Worm (Caenorhabditis elegans): ENCODE results near the gene C24F3.2.

Gene C24F3.2

ce11 chrIV:10194345-10194744 is 28.0 kb upstream of the C24F3.2 start, which contains the start of gene ptrg-1:
Gene ptrg-1 (minus strand): TSS chrIV:10194445.
- no peak for TF ChIP-seq T22C8.4 (GFP tag; IDR thresholded peaks at IDR 0.05)
- TF ChIP-seq ztf-29 (GFP tag; IDR thresholded peaks at IDR 0.05) = no peak
- no peak for TF ChIP-seq ref-1 (GFP tag; conservative IDR thresholded peaks at IDR 0.05)
- TF ChIP-seq ztf-23 (GFP tag; IDR thresholded peaks at IDR 0.05) = no peak
- no peak for TF ChIP-seq med-1 (GFP tag; optimal IDR thresholded peaks at IDR 0.05; ENCODE audit: insufficient read depth)
- TF ChIP-seq tab-1 (GFP tag; IDR thresholded peaks at IDR 0.05) = no peak
- no peak for TF ChIP-seq cog-1 (tag; optimal IDR thresholded peaks at IDR 0.05)
- no peak for TF ChIP-seq klf-2 (GFP tag; conservative IDR thresholded peaks at IDR 0.05)
- TF ChIP-seq flt-1 (GFP tag; IDR thresholded peaks at IDR 0.05) = no peak

ce11 chrIV:10197317-10197867 is 24.9 kb upstream of the C24F3.2 start, which contains the start of gene gon-4:
Gene gon-4 (plus strand): TSS chrIV:10197817.
- TF ChIP-seq cog-1 (tag; optimal IDR thresholded peaks at IDR 0.05) (no peak), tab-1 (GFP tag; IDR thresholded peaks at IDR 0.05) (no peak), flt-1 (GFP tag; IDR thresholded peaks at IDR 0.05) (no peak), T22C8.4 (GFP tag; IDR thresholded peaks at IDR 0.05) (no peak), klf-2 (GFP tag; conservative IDR thresholded peaks at IDR 0.05) (no peak), med-1 (GFP tag; optimal IDR thresholded peaks at IDR 0.05; ENCODE audit: insufficient read depth) (no peak), ztf-29 (GFP tag; IDR thresholded peaks at IDR 0.05) (no peak), ref-1 (GFP tag; conservative IDR thresholded peaks at IDR 0.05) (no peak), ztf-23 (GFP tag; IDR thresholded peaks at IDR 0.05) (no peak)

ce11 chrIV:10206182-10206581 is 16.2 kb upstream of the C24F3.2 start, which contains the start of gene K04D7.6:
Gene K04D7.6 (minus strand): TSS chrIV:10206282.
- TF ChIP-seq ztf-23 (GFP tag; IDR thresholded peaks at IDR 0.05) = no peak
- TF ChIP-seq cog-1 (tag; optimal IDR thresholded peaks at IDR 0.05) = no peak
- TF ChIP-seq ref-1 (GFP tag; conservative IDR thresholded peaks at IDR 0.05) = no peak
- TF ChIP-seq med-1 (GFP tag; optimal IDR thresholded peaks at IDR 0.05; ENCODE audit: insufficient read depth) = no peak
- TF ChIP-seq T22C8.4 (GFP tag; IDR thresholded peaks at IDR 0.05) = no peak
- TF ChIP-seq tab-1 (GFP tag; IDR thresholded peaks at IDR 0.05) = no peak
- no peak for TF ChIP-seq ztf-29 (GFP tag; IDR thresholded peaks at IDR 0.05)
- no peak for TF ChIP-seq klf-2 (GFP tag; conservative IDR thresholded peaks at IDR 0.05)
- TF ChIP-seq flt-1 (GFP tag; IDR thresholded peaks at IDR 0.05) = no peak

- TF ChIP-seq med-1 (GFP tag; optimal IDR thresholded peaks at IDR 0.05; ENCODE audit: insufficient read depth) (no peak), klf-2 (GFP tag; conservative IDR thresholded peaks at IDR 0.05) (no peak), ref-1 (GFP tag; conservative IDR thresholded peaks at IDR 0.05) (no peak), ztf-23 (GFP tag; IDR thresholded peaks at IDR 0.05) (no peak), flt-1 (GFP tag; IDR thresholded peaks at IDR 0.05) (no peak), ztf-29 (GFP tag; IDR thresholded peaks at IDR 0.05) (no peak), cog-1 (tag; optimal IDR thresholded peaks at IDR 0.05) (no peak), T22C8.4 (GFP tag; IDR thresholded peaks at IDR 0.05) (no peak), tab-1 (GFP tag; IDR thresholded peaks at IDR 0.05) (no peak)
Observed at ce11 chrIV:10214811-10215210, 7.5 kb upstream of the C24F3.2 start, which contains the start of gene abt-1. Gene abt-1 (minus strand): TSS chrIV:10214911.

- TF ChIP-seq cog-1 (tag; optimal IDR thresholded peaks at IDR 0.05) (no peak), tab-1 (GFP tag; IDR thresholded peaks at IDR 0.05) (no peak), T22C8.4 (GFP tag; IDR thresholded peaks at IDR 0.05) (no peak), ztf-29 (GFP tag; IDR thresholded peaks at IDR 0.05) (no peak), klf-2 (GFP tag; conservative IDR thresholded peaks at IDR 0.05) (no peak), ztf-23 (GFP tag; IDR thresholded peaks at IDR 0.05) (no peak), med-1 (GFP tag; optimal IDR thresholded peaks at IDR 0.05; ENCODE audit: insufficient read depth) (no peak), ref-1 (GFP tag; conservative IDR thresholded peaks at IDR 0.05) (no peak), flt-1 (GFP tag; IDR thresholded peaks at IDR 0.05) (no peak)
Observed at ce11 chrIV:10215393-10215792, 6.9 kb upstream of the C24F3.2 start.

- no peak for TF ChIP-seq klf-2 (GFP tag; conservative IDR thresholded peaks at IDR 0.05)
- no peak for TF ChIP-seq T22C8.4 (GFP tag; IDR thresholded peaks at IDR 0.05)
- TF ChIP-seq ztf-29 (GFP tag; IDR thresholded peaks at IDR 0.05) = no peak
- no peak for TF ChIP-seq med-1 (GFP tag; optimal IDR thresholded peaks at IDR 0.05; ENCODE audit: insufficient read depth)
Observed at ce11 chrIV:10216078-10216477, 6.3 kb upstream of the C24F3.2 start, which contains the start of gene col-124. Gene col-124 (plus strand): TSS chrIV:10216451.

ce11 chrIV:10216704-10217296 is 5.5 kb upstream of the C24F3.2 start:
- TF ChIP-seq med-1 (GFP tag; optimal IDR thresholded peaks at IDR 0.05; ENCODE audit: insufficient read depth) (no peak), ztf-23 (GFP tag; IDR thresholded peaks at IDR 0.05) (no peak), ref-1 (GFP tag; conservative IDR thresholded peaks at IDR 0.05) (no peak), T22C8.4 (GFP tag; IDR thresholded peaks at IDR 0.05) (no peak), tab-1 (GFP tag; IDR thresholded peaks at IDR 0.05) (no peak), klf-2 (GFP tag; conservative IDR thresholded peaks at IDR 0.05) (no peak), ztf-29 (GFP tag; IDR thresholded peaks at IDR 0.05) (no peak), cog-1 (tag; optimal IDR thresholded peaks at IDR 0.05) (no peak), flt-1 (GFP tag; IDR thresholded peaks at IDR 0.05) (no peak)

ce11 chrIV:10219208-10219607 is 3.1 kb upstream of the C24F3.2 start, which contains the start of gene qns-1:
Gene qns-1 (minus strand): TSS chrIV:10219308.
- TF ChIP-seq ztf-23 (GFP tag; IDR thresholded peaks at IDR 0.05) = no peak
- TF ChIP-seq cog-1 (tag; optimal IDR thresholded peaks at IDR 0.05) = no peak
- TF ChIP-seq ref-1 (GFP tag; conservative IDR thresholded peaks at IDR 0.05) = no peak
- TF ChIP-seq T22C8.4 (GFP tag; IDR thresholded peaks at IDR 0.05) = no peak
- TF ChIP-seq flt-1 (GFP tag; IDR thresholded peaks at IDR 0.05) = no peak

- TF ChIP-seq tab-1 (GFP tag; IDR thresholded peaks at IDR 0.05) = no peak
- TF ChIP-seq ztf-29 (GFP tag; IDR thresholded peaks at IDR 0.05) = no peak
- TF ChIP-seq T22C8.4 (GFP tag; IDR thresholded peaks at IDR 0.05) = no peak
- TF ChIP-seq klf-2 (GFP tag; conservative IDR thresholded peaks at IDR 0.05) = no peak
- TF ChIP-seq ztf-23 (GFP tag; IDR thresholded peaks at IDR 0.05) = no peak
- TF ChIP-seq flt-1 (GFP tag; IDR thresholded peaks at IDR 0.05) = no peak
- no peak for TF ChIP-seq cog-1 (tag; optimal IDR thresholded peaks at IDR 0.05)
- TF ChIP-seq ref-1 (GFP tag; conservative IDR thresholded peaks at IDR 0.05) = no peak
- no peak for TF ChIP-seq med-1 (GFP tag; optimal IDR thresholded peaks at IDR 0.05; ENCODE audit: insufficient read depth)
Observed at ce11 chrIV:10221187-10221586, 1.2 kb upstream of the C24F3.2 start, which contains the start of gene tram-1. Gene tram-1 (minus strand): TSS chrIV:10221287.

All from whole organism, midembryonic.